Worm (Caenorhabditis elegans) whole organism, late embryonic: Measurements from ENCODE around the gene clec-187.

Experiments used
- ama-1 ChIP-seq: fragments of 150-350 bp; optimal IDR thresholded peaks from 2 replicates; lab custom pipeline; 2014
- fkh-10 ChIP-seq: fragments of 150-350 bp; optimal IDR thresholded peaks from 2 replicates; lab custom pipeline; 2014; ENCODE audit warnings: missing biosample characterization, missing genetic modification reagents, missing genetic modification characterization
- pha-4 ChIP-seq: fragments of 150-350 bp; optimal IDR thresholded peaks from 2 replicates; lab custom pipeline; 2018; ENCODE audit warnings: missing biosample characterization, missing genetic modification reagents, missing genetic modification characterization

- TF ChIP-seq fkh-10 (GFP tag; lab: Kevin White, UChicago) (no peak), pha-4 (tag; lab: Kevin White, UChicago) (no peak), ama-1 (lab: Kevin White, UChicago) (no peak)
Observed at ce11 chrIV:12869812-12870211, 1.5 kb downstream of the clec-187 start.
